Worm (Caenorhabditis elegans): Measurements from ENCODE around the gene Y38H6C.15.

- TF ChIP-seq unc-62 (GFP tag; optimal IDR thresholded peaks at IDR 0.05): no peak
- TF ChIP-seq aly-2 (tag; optimal IDR thresholded peaks at IDR 0.05): no peak
These were observed 2.0 kb downstream of the Y38H6C.15 start, which contains the start of gene famh-161 for ce11 chrV:20534072-20534471.

Data from whole organism, L2 larva.